Fruit fly (Drosophila melanogaster) whole organism, prepupa: ENCODE results near the gene APP-BP1.

Experiments
- CG10669 ChIP-seq: fragments of 200-800 bp; sonication (Bioruptor generic); optimal IDR thresholded peaks from 3 replicates; lab custom pipeline; 2018; ENCODE audit warnings: missing biosample characterization, mild to moderate bottlenecking, missing genetic modification characterization, moderate library complexity
- CG4318 ChIP-seq: fragments of 200-800 bp; sonication (Bioruptor generic); optimal IDR thresholded peaks from 3 replicates; lab custom pipeline; 2017; ENCODE audit warnings: missing biosample characterization, mild to moderate bottlenecking, missing genetic modification characterization
- Eip75B ChIP-seq: fragments of 200-800 bp; sonication (Bioruptor generic); optimal IDR thresholded peaks from 3 replicates; lab custom pipeline; 2016; ENCODE audit warnings: missing biosample characterization, missing genetic modification characterization
- Eip93F ChIP-seq: fragments of 200-800 bp; sonication (Bioruptor generic); optimal IDR thresholded peaks from 2 replicates; lab custom pipeline; 2016; ENCODE audit warnings: missing biosample characterization, mild to moderate bottlenecking, missing genetic modification characterization
- Gug ChIP-seq: fragments of 200-800 bp; sonication (Bioruptor generic); IDR thresholded peaks from 2 replicates; pipeline ENCODE4 v1.3.6; 2022; ENCODE audit warnings: missing biosample characterization, missing genetic modification characterization
- Sox15 ChIP-seq: fragments of 200-800 bp; sonication (Bioruptor generic); optimal IDR thresholded peaks from 3 replicates; lab custom pipeline; 2016; ENCODE audit warnings: missing biosample characterization, missing genetic modification characterization
- dac ChIP-seq: fragments of 200-800 bp; sonication (Bioruptor generic); optimal IDR thresholded peaks from 2 replicates; lab custom pipeline; 2017; ENCODE audit warnings: missing biosample characterization, mild to moderate bottlenecking, missing genetic modification characterization

DNA sequence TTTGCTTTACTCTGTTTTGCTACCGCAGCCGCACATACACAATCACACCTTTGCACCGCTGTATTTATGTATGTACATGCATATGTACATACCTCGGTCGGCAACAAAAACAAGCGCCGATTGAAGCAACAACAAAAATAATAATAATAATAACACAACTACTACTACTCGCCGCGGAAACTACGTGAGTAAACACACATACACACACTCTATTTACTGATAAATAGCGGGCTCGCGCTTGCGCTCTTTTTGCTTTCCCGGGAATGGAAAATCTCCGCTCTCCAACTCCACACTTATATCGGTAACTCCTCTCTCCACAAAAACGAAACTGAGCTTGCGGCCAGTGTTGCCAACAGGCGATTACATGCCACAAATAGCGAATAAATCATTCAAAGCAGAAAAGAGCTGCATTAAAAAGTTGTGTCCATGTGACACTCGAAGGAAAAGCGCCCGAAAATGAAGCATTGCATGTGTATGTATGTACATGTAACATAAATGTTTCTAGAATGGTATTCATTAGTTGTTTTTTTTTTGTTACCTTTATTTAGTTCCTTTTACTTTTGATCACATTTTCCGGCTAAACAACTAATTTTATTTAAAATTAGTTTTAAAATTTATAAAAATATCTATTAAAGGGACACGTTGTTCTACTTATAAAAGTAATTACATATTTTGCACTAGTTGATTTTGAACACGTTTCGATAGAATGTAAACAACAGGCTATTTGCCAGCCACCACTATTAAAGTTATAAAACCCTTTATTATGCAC lies 20.6 kb downstream of the APP-BP1 start:
- TF ChIP-seq Gug (no peak; the same call in 1 of the 2 replicates), dac (GFP tag; lab: Kevin White, UChicago) (no peak), Sox15 (GFP tag; lab: Kevin White, UChicago) (no peak), CG4318 (GFP tag; lab: Kevin White, UChicago) (no peak), Eip75B (GFP tag; lab: Kevin White, UChicago) (no peak), CG10669 (GFP tag; lab: Kevin White, UChicago) (no peak), Eip93F (no peak)
